Fruit fly (Drosophila melanogaster) whole organism: Measurements from ENCODE around the gene Agpat4.

ENCODE experiments used
- CG8478 ChIP-seq: fragments of >200 bp; optimal IDR thresholded peaks from 2 replicates; lab custom pipeline; 2018; ENCODE audit warnings: inconsistent platforms
- Dll ChIP-seq: fragments of >200 bp; optimal IDR thresholded peaks from 2 replicates; lab custom pipeline; 2017
- pan ChIP-seq: fragments of >200 bp; optimal IDR thresholded peaks from 2 replicates; lab custom pipeline; 2017
- psq ChIP-seq: fragments of >200 bp; optimal IDR thresholded peaks from 2 replicates; lab custom pipeline; 2017
- usp ChIP-seq: fragments of >200 bp; optimal IDR thresholded peaks from 2 replicates; lab custom pipeline; 2017; ENCODE audit warnings: missing biosample characterization, missing genetic modification characterization, mixed read lengths

DNA sequence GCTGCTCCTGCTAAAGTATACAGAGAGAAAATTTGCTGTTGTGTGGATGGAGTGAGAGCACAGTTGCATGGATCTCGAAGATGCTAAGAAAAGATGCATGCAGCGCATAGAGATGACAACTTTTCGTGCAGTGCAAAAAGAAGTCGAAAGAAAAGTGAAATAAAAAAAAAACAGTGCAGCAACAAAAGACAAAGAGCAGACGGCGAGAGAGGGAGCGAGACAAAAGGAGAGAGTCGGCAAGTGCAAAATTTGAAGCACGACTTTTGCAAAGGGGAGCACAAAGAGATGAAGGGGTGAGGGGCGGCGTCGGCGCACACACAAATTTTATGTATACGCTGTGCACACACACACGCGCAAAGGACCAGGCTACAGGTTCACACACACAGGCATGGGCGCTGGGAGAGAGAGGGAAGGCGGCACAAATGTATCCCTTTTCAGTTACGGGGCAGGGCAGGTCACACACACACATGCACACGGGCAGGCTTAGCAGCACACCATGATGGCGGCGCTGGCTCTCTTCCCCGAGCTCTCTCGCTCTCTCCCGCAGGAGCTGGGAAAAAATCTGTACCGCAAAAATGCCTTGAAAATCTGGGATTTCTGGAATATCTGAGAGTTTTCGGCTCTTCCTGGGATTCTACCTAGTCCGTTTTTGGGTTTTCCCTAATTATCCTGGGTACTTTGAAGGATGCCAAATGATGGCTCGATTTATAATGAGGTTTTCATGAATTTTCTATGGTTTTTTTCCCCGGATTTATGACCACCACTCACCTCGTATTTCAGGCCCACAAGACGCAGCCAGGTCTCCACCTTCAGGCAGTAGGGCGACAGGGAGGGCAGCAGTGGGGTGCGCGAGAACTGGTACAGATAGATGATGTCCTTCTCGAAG lies 29.1 kb upstream of the Agpat4 start:
- TF ChIP-seq Dll (peak; percentile 78), psq (lab: Kevin White, UChicago) (no peak), usp (GFP tag; lab: Kevin White, UChicago) (no peak), pan (no peak), CG8478 (no peak)
